Worm (Caenorhabditis elegans) whole organism, early embryonic: ENCODE results near the gene snx-6.

Experiments
- B0310.2 ChIP-seq: sonication (generic microtip); optimal IDR thresholded peaks from 2 replicates; lab custom pipeline; 2016; ENCODE audit warnings: mild to moderate bottlenecking, missing genetic modification characterization, missing compliant biosample characterization
- aly-1 ChIP-seq: sonication (generic microtip); optimal IDR thresholded peaks from 2 replicates; lab custom pipeline; 2016; ENCODE audit warnings: missing genetic modification characterization, missing compliant biosample characterization
- ceh-36 ChIP-seq: sonication (generic microtip); optimal IDR thresholded peaks from 2 replicates; lab custom pipeline; 2016; ENCODE audit warnings: missing genetic modification characterization, inconsistent platforms, missing compliant biosample characterization
- ets-7 ChIP-seq: sonication (generic microtip); optimal IDR thresholded peaks from 2 replicates; lab custom pipeline; 2016; ENCODE audit warnings: missing genotype, missing genetic modification characterization, missing compliant biosample characterization
- hmbx-1 ChIP-seq: sonication (generic microtip); optimal IDR thresholded peaks from 2 replicates; lab custom pipeline; 2016; ENCODE audit warnings: mild to moderate bottlenecking, missing genetic modification characterization, missing compliant biosample characterization
- hmg-4 ChIP-seq: fragments of 200-800 bp; sonication (Bioruptor generic); optimal IDR thresholded peaks from 2 replicates; lab custom pipeline; 2018; ENCODE audit warnings: mild to moderate bottlenecking, missing genetic modification characterization, missing compliant biosample characterization
- hnd-1 ChIP-seq: sonication (generic microtip); optimal IDR thresholded peaks from 2 replicates; lab custom pipeline; 2016; ENCODE audit warnings: missing genetic modification characterization, missing compliant biosample characterization
- pes-1 ChIP-seq: fragments of 200-800 bp; sonication (Bioruptor generic); IDR thresholded peaks from 2 replicates; pipeline ENCODE4 v1.3.6; 2022; ENCODE audit warnings: missing genetic modification reagents, missing genetic modification characterization, missing compliant biosample characterization
- scrt-1 ChIP-seq: fragments of 200-800 bp; sonication (Bioruptor generic); IDR thresholded peaks from 2 replicates; pipeline ENCODE4 v1.3.6; 2022; ENCODE audit warnings: missing genetic modification characterization, missing compliant biosample characterization
- tbx-11 ChIP-seq: fragments of 200-800 bp; sonication (Bioruptor generic); IDR thresholded peaks from 2 replicates; pipeline ENCODE4 v1.3.6; 2022; ENCODE audit warnings: missing genetic modification characterization, missing compliant biosample characterization

Gene snx-6

DNA sequence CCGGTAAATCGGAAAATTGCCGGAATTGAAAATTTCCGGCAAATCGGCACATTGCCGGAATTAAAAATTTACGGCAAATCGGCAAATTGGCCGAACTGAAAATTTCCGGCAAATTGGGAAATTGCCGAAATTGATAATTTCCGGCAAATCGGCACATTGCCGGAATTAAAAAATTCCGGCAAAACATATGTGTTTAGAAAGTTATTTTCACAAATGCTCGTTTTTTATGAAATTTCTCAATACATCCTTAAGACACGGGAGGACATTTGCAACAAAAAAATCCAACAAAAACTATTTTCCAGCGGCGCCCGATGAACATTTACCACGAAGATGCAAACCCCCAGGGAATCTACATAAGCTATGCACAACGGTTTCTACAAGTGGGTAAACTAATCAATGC is 61.2 kb downstream of the snx-6 start, which contains the start of gene C06H5.8:
Gene C06H5.8 (plus strand): TSS at position 301 of the 400 bp plus-strand sequence.
- TF ChIP-seq hmbx-1 (tag; lab: Kevin White, UChicago) (no peak), pes-1 (GFP tag; lab: Robert Waterston, UW) (no peak), tbx-11 (GFP tag; lab: Robert Waterston, UW) (no peak), scrt-1 (GFP tag; lab: Robert Waterston, UW) (no peak), ceh-36 (tag; lab: Kevin White, UChicago) (no peak), ets-7 (tag; lab: Kevin White, UChicago) (no peak), hnd-1 (tag; lab: Kevin White, UChicago) (no peak), B0310.2 (no peak), hmg-4 (GFP tag; lab: Kevin White, UChicago) (no peak), aly-1 (tag; lab: Kevin White, UChicago) (no peak)
